Fruit fly (Drosophila melanogaster): ENCODE results near the gene CG9981.

CG9981 gene

DNA sequence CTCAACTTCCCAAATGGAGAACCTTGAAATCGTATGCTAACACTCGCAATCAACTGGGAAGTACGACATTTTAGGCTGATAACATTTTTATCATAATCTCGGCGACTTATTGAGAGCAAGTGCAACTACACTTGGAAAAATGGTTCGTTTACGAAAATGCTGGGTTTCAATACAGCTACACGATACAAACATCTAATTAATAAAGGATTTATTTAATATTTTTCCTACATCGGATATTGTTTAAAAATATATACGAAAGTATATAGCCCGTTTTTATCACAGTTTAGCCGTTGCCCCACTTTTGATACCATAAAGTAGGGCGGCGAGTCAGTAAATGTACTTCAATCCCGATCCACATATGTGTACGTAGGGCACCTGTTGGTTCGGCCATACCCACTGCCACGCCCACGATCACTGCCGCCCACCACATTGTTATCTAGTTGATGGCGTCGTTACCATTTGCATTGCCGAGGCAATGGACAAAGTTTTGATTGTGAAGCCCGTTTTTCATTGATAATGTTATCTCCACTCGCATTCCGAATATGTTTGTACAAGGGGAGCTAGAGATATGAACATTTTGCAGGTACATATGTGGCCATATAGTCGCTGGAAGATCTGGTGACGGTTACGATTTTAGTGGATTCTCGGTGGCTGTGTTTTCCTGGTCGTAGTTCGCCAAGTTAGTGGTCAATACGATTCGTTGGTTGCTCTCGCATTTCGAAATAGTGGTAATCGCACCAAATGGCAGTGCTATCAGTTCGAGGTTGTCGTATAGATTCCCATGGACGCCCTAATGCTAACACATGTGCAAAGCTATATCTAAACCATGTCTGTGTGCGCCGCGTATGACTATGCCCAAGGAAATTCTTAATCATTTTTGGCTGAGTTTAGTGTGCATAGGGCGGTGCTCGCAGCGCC is 9.8 kb upstream of the CG9981 start, which contains the start of gene Traf-like (continued):
- TF ChIP-seq CG10979 (tag; optimal IDR thresholded peaks at IDR 0.05) (peak; percentile 10), Abd-B (GFP tag; optimal IDR thresholded peaks at IDR 0.05) (no peak), ftz-f1 (GFP tag; optimal IDR thresholded peaks at IDR 0.05) (no peak), CG32532 (GFP tag; IDR thresholded peaks at IDR 0.05) (peak; percentile 37; the same call in 1 of the 2 replicates), CG34376 (GFP tag; optimal IDR thresholded peaks at IDR 0.05) (peak; percentile 67), CG6689 (GFP tag; IDR thresholded peaks at IDR 0.05) (0 out of 2 replicates have a peak, but pooled peaks have one; percentile 22), grn (GFP tag; optimal IDR thresholded peaks at IDR 0.05) (peak; percentile 41), CG16813 (GFP tag; IDR thresholded peaks at IDR 0.05; ENCODE audit: partially characterized antibody) (no peak), D19A (tag; optimal IDR thresholded peaks at IDR 0.05) (peak; percentile 44), otp (GFP tag; IDR thresholded peaks at IDR 0.05) (no peak), sens (GFP tag) (peak; percentile 76), Hr51 (GFP tag; optimal IDR thresholded peaks at IDR 0.05) (peak in 1 of 2 experiments; percentile 41), CG32767 (GFP tag; IDR thresholded peaks at IDR 0.05) (no peak), CG10274 (GFP tag; optimal IDR thresholded peaks at IDR 0.05) (peak; percentile 5), ken (GFP tag; IDR thresholded peaks at IDR 0.05) (0 out of 3 replicates have a peak, but pooled peaks have one; percentile 32), CG7271 (tag; optimal IDR thresholded peaks at IDR 0.05) (no peak), CG8388 (GFP tag; optimal IDR thresholded peaks at IDR 0.05) (peak; percentile 1), CG17385 (GFP tag; optimal IDR thresholded peaks at IDR 0.05) (peak; percentile 9), Ets65A (GFP tag) (peak; percentile 6), ap (GFP tag; IDR thresholded peaks at IDR 0.05) (no peak), prd (optimal IDR thresholded peaks at IDR 0.05) (no peak), prd (GFP tag; IDR thresholded peaks at IDR 0.05) (peak; percentile 8; the same call in 1 of the 3 replicates), HmgZ (tag; optimal IDR thresholded peaks at IDR 0.05) (peak; percentile 11), dmrt99B (tag; optimal IDR thresholded peaks at IDR 0.05) (peak; percentile 63), CrebB (tag; optimal IDR thresholded peaks at IDR 0.05) (no peak), Awh (GFP tag; IDR thresholded peaks at IDR 0.05) (0 out of 2 replicates have a peak, but pooled peaks have one; percentile 22), Mrtf (GFP tag; IDR thresholded peaks at IDR 0.05) (no peak), vvl (GFP tag; IDR thresholded peaks at IDR 0.05) (peak; percentile 24; the same call in 1 of the 2 replicates), row (GFP tag; IDR thresholded peaks at IDR 0.05) (peak; percentile 48; the same call in 2 of the 3 replicates), ro (GFP tag; IDR thresholded peaks at IDR 0.05) (no peak), ci (GFP tag; IDR thresholded peaks at IDR 0.05) (peak; percentile 58; the same call in 2 of the 3 replicates), Neu2 (GFP tag; optimal IDR thresholded peaks at IDR 0.05; ENCODE audit: borderline replicate concordance) (peak; percentile 78), ranshi (GFP tag; IDR thresholded peaks at IDR 0.05) (0 out of 2 replicates have a peak, but pooled peaks have one; percentile 34), CG11560 (tag; IDR thresholded peaks at IDR 0.05) (no peak), CG15601 (tag; optimal IDR thresholded peaks at IDR 0.05) (peak; percentile 13), hth (optimal IDR thresholded peaks at IDR 0.05) (no peak), CG7839 (tag; optimal IDR thresholded peaks at IDR 0.05) (peak; percentile 38), cg (GFP tag; optimal IDR thresholded peaks at IDR 0.05) (peak; percentile 14), Asciz (GFP tag; optimal IDR thresholded peaks at IDR 0.05) (peak; percentile 14), sens-2 (GFP tag; IDR thresholded peaks at IDR 0.05) (0 out of 2 replicates have a peak, but pooled peaks have one; percentile 18), CG8924 (tag; optimal IDR thresholded peaks at IDR 0.05) (peak; percentile 22), CG17829 (tag; optimal IDR thresholded peaks at IDR 0.05) (peak; percentile 1), CG10209 (GFP tag; optimal IDR thresholded peaks at IDR 0.05) (no peak), CG5180 (GFP tag; optimal IDR thresholded peaks at IDR 0.05) (no peak), chinmo (GFP tag; IDR thresholded peaks at IDR 0.05; ENCODE audit: partially characterized antibody) (0 out of 4 replicates have a peak, but pooled peaks have one; percentile 26), hkb (optimal IDR thresholded peaks at IDR 0.05) (no peak), hkb (GFP tag; IDR thresholded peaks at IDR 0.05) (0 out of 2 replicates have a peak, but pooled peaks have one; percentile 29), Hey (tag; optimal IDR thresholded peaks at IDR 0.05) (peak; percentile 23)
